Fruit fly (Drosophila melanogaster): Measurements from ENCODE around the gene NimC4.

- TF ChIP-seq CTCF (optimal IDR thresholded peaks at IDR 0.05) (peak; percentile 100), CG8478 (optimal IDR thresholded peaks at IDR 0.05) (no peak)
These were observed 47.2 kb downstream of the NimC4 start for dm6 chr2L:14094606-14095005.

All from S2 (cell line).